Fruit fly (Drosophila melanogaster): Measurements from ENCODE around the gene mnb.

Gene mnb

dm6 chrX:17830211-17830616, 56.8 kb downstream of the mnb start (continued):
- TF ChIP-seq CG15696 (tag; optimal IDR thresholded peaks at IDR 0.05), result peak; percentile 64
- TF ChIP-seq trem (tag; optimal IDR thresholded peaks at IDR 0.05), result peak; percentile 6
- no peak for TF ChIP-seq CG4854 (GFP tag; optimal IDR thresholded peaks at IDR 0.05)
- peak; percentile 34 for TF ChIP-seq pum (GFP tag; optimal IDR thresholded peaks at IDR 0.05)
- TF ChIP-seq CG2120 (GFP tag; optimal IDR thresholded peaks at IDR 0.05), result peak; percentile 13
- peak; percentile 61 for TF ChIP-seq CG15479 (GFP tag; optimal IDR thresholded peaks at IDR 0.05)
- TF ChIP-seq Ssrp (tag; optimal IDR thresholded peaks at IDR 0.05), result peak; percentile 8
- TF ChIP-seq Ets65A (GFP tag), result peak; percentile 55
- TF ChIP-seq lola (GFP tag; optimal IDR thresholded peaks at IDR 0.05), result peak in 1 of 3 experiments; percentile 75
- peak; percentile 38 for TF ChIP-seq CG10267 (tag; optimal IDR thresholded peaks at IDR 0.05)
- TF ChIP-seq tx (GFP tag; optimal IDR thresholded peaks at IDR 0.05), result no peak
- peak; percentile 23 for TF ChIP-seq CG11504 (tag; optimal IDR thresholded peaks at IDR 0.05)
- TF ChIP-seq BtbVII (GFP tag; optimal IDR thresholded peaks at IDR 0.05), result no peak
- TF ChIP-seq CkIIα-i1 (GFP tag; IDR thresholded peaks at IDR 0.05), result no peak
- TF ChIP-seq onecut (GFP tag; IDR thresholded peaks at IDR 0.05), result peak; percentile 3; the same call in 1 of the 2 replicates
- peak; percentile 45 for TF ChIP-seq CG2712 (tag; optimal IDR thresholded peaks at IDR 0.05)
- peak; percentile 2 for TF ChIP-seq CG10274 (GFP tag; optimal IDR thresholded peaks at IDR 0.05)
- TF ChIP-seq sens (GFP tag), result peak; percentile 88
- TF ChIP-seq CG2678 (tag; optimal IDR thresholded peaks at IDR 0.05), result peak; percentile 28
- TF ChIP-seq twi (tag; optimal IDR thresholded peaks at IDR 0.05), result peak; percentile 8
- TF ChIP-seq CG14710 (tag; optimal IDR thresholded peaks at IDR 0.05), result peak; percentile 57
- TF ChIP-seq tio (GFP tag; optimal IDR thresholded peaks at IDR 0.05), result peak; percentile 28
- TF ChIP-seq otp (GFP tag; IDR thresholded peaks at IDR 0.05), result peak; percentile 40; the same call in 1 of the 3 replicates
- peak; percentile 65 to 79 for TF ChIP-seq tll (GFP tag; optimal IDR thresholded peaks at IDR 0.05)
- peak; percentile 18 for TF ChIP-seq Mes4 (GFP tag; optimal IDR thresholded peaks at IDR 0.05)
- TF ChIP-seq crol (GFP tag; IDR thresholded peaks at IDR 0.05), result no peak
- TF ChIP-seq Xbp1 (GFP tag; optimal IDR thresholded peaks at IDR 0.05), result peak; percentile 7
- peak; percentile 12 for TF ChIP-seq CG2202 (tag; optimal IDR thresholded peaks at IDR 0.05)
- peak; percentile 20 for TF ChIP-seq Chrac-16 (GFP tag; optimal IDR thresholded peaks at IDR 0.05)
- TF ChIP-seq NfI (GFP tag; optimal IDR thresholded peaks at IDR 0.05), result no peak
- TF ChIP-seq Atf-2 (GFP tag; optimal IDR thresholded peaks at IDR 0.05), result no peak
- peak; percentile 19 for TF ChIP-seq CHES-1-like (GFP tag; optimal IDR thresholded peaks at IDR 0.05)
- peak; percentile 43 for TF ChIP-seq CG13775 (GFP tag; optimal IDR thresholded peaks at IDR 0.05)
- TF ChIP-seq Bdp1 (GFP tag; optimal IDR thresholded peaks at IDR 0.05), result no peak
- TF ChIP-seq CG7839 (tag; optimal IDR thresholded peaks at IDR 0.05), result peak; percentile 2
- peak; percentile 3 for TF ChIP-seq dmrt99B (tag; optimal IDR thresholded peaks at IDR 0.05)
- 0 out of 3 replicates have a peak, but pooled peaks have one; percentile 14 for TF ChIP-seq CG17361 (GFP tag; IDR thresholded peaks at IDR 0.05)
- peak; percentile 15 for TF ChIP-seq Oli (tag; optimal IDR thresholded peaks at IDR 0.05)
- peak; percentile 99 for TF ChIP-seq D19A (tag; optimal IDR thresholded peaks at IDR 0.05)
- TF ChIP-seq CG12744 (GFP tag; optimal IDR thresholded peaks at IDR 0.05), result no peak
- peak; percentile 31 for TF ChIP-seq CG7556 (GFP tag; optimal IDR thresholded peaks at IDR 0.05)
- TF ChIP-seq Hr51 (GFP tag; optimal IDR thresholded peaks at IDR 0.05), result peak in 1 of 2 experiments; percentile 13
- TF ChIP-seq CG33557 (GFP tag; optimal IDR thresholded peaks at IDR 0.05), result peak; percentile 58
- TF ChIP-seq Usf (GFP tag; optimal IDR thresholded peaks at IDR 0.05), result peak; percentile 22
- no peak for TF ChIP-seq gro (GFP tag; optimal IDR thresholded peaks at IDR 0.05)
- peak; percentile 51 for TF ChIP-seq CG10979 (tag; optimal IDR thresholded peaks at IDR 0.05)
- peak; percentile 2 for TF ChIP-seq jing (GFP tag; optimal IDR thresholded peaks at IDR 0.05)
- peak in 1 of 2 experiments; percentile 14 for TF ChIP-seq dpn (GFP tag; optimal IDR thresholded peaks at IDR 0.05)
- peak; percentile 12 for TF ChIP-seq CG16863 (GFP tag; optimal IDR thresholded peaks at IDR 0.05)
- peak; percentile 35 for TF ChIP-seq CG6813 (GFP tag; optimal IDR thresholded peaks at IDR 0.05)

Data from whole organism, embryonic.